Worm (Caenorhabditis elegans) whole organism, young adult: ENCODE data around the gene col-97.

ENCODE experiments used
- K11D2.4 ChIP-seq: fragments of 200-800 bp; sonication (Bioruptor generic); IDR thresholded peaks from 2 replicates; pipeline ENCODE4 v1.3.6; 2022; ENCODE audit warnings: missing genetic modification reagents, missing genetic modification characterization, missing compliant biosample characterization
- T26A5.8 ChIP-seq: sonication (generic microtip); optimal IDR thresholded peaks from 2 replicates; lab custom pipeline; 2016; ENCODE audit warnings: missing genetic modification characterization, missing compliant biosample characterization
- ZK185.1 ChIP-seq: sonication (generic microtip); optimal IDR thresholded peaks from 2 replicates; lab custom pipeline; 2016; ENCODE audit warnings: mild to moderate bottlenecking, missing genetic modification characterization, missing compliant biosample characterization; ENCODE audit not compliant: poor library complexity, severe bottlenecking
- ama-1 ChIP-seq, 3 experiments: fragments of 150-350 bp in 1 of 3; sonication (generic microtip) in 2 of 3; optimal IDR thresholded peaks; 2 replicates each; lab custom pipeline; 2014 to 2018; ENCODE audit warnings: missing biosample characterization in 2 of 3, missing genetic modification characterization in 2 of 3, missing genetic modification reagents in 2 of 3
- attf-5 ChIP-seq: fragments of 200-800 bp; sonication (Bioruptor generic); optimal IDR thresholded peaks from 2 replicates; lab custom pipeline; 2018; ENCODE audit warnings: mild to moderate bottlenecking, missing genetic modification characterization, missing compliant biosample characterization
- egl-18 ChIP-seq: fragments of 200-800 bp; sonication (Bioruptor generic); IDR thresholded peaks from 2 replicates; pipeline ENCODE4 v1.3.6; 2022; ENCODE audit warnings: missing genetic modification reagents, missing genetic modification characterization, missing compliant biosample characterization
- mcd-1 ChIP-seq: fragments of 200-800 bp; sonication (Bioruptor generic); IDR thresholded peaks from 2 replicates; pipeline ENCODE4 v1.3.6; 2022; ENCODE audit warnings: missing genetic modification reagents, missing genetic modification characterization, missing compliant biosample characterization
- nhr-179 ChIP-seq: sonication (generic microtip); optimal IDR thresholded peaks from 2 replicates; lab custom pipeline; 2016; ENCODE audit warnings: mild to moderate bottlenecking, missing genetic modification characterization, missing compliant biosample characterization
- repo-1 ChIP-seq: sonication (generic microtip); optimal IDR thresholded peaks from 2 replicates; lab custom pipeline; 2017; ENCODE audit warnings: mild to moderate bottlenecking, missing genetic modification characterization, missing compliant biosample characterization
- sptf-2 ChIP-seq: fragments of 200-800 bp; sonication (Bioruptor generic); optimal IDR thresholded peaks from 2 replicates; lab custom pipeline; 2018; ENCODE audit warnings: mild to moderate bottlenecking, missing genetic modification characterization, missing compliant biosample characterization
- unc-130 ChIP-seq: sonication (generic microtip); optimal IDR thresholded peaks from 2 replicates; lab custom pipeline; 2016; ENCODE audit warnings: missing genetic modification reagents, missing genetic modification characterization, missing compliant biosample characterization
- unc-62 ChIP-seq: fragments of 150-350 bp; optimal IDR thresholded peaks from 2 replicates; lab custom pipeline; 2014; ENCODE audit warnings: missing biosample characterization, missing genetic modification reagents, missing genetic modification characterization

- TF ChIP-seq K11D2.4 (no peak), repo-1 (no peak), unc-62 (GFP tag; lab: Kevin White, UChicago) (no peak), nhr-179 (tag; lab: Kevin White, UChicago) (no peak), ama-1 (optimal IDR thresholded peaks at IDR 0.05; lab: Kevin White, UChicago) (no peak), ama-1 (GFP tag; optimal IDR thresholded peaks at IDR 0.05; lab: Kevin White, UChicago) (no peak), unc-130 (GFP tag; lab: Kevin White, UChicago) (no peak), attf-5 (no peak), sptf-2 (GFP tag; lab: Kevin White, UChicago) (no peak), mcd-1 (GFP tag; lab: Robert Waterston, UW) (no peak), T26A5.8 (tag; lab: Kevin White, UChicago) (no peak), egl-18 (GFP tag; lab: Robert Waterston, UW) (no peak), ZK185.1 (no peak)
Measured at ce11 chrIII:12998252-12998651, 4.7 kb upstream of the col-97 start.
